Fruit fly (Drosophila melanogaster) Kc167 (cell line): ENCODE results near the gene CG11891.

Experiments used
- h ChIP-seq: fragments of >200 bp; optimal IDR thresholded peaks from 3 replicates; lab custom pipeline; 2018; ENCODE audit warnings: missing external identifiers
- insv ChIP-seq: fragments of >200 bp; optimal IDR thresholded peaks from 3 replicates; lab custom pipeline; 2018; ENCODE audit warnings: missing external identifiers
- psq ChIP-seq: fragments of >200 bp; optimal IDR thresholded peaks from 2 replicates; lab custom pipeline; 2017; ENCODE audit warnings: missing external identifiers
- ttk ChIP-seq: sonication (Bioruptor generic); optimal IDR thresholded peaks from 2 replicates; lab custom pipeline; 2017; ENCODE audit warnings: missing external identifiers

DNA sequence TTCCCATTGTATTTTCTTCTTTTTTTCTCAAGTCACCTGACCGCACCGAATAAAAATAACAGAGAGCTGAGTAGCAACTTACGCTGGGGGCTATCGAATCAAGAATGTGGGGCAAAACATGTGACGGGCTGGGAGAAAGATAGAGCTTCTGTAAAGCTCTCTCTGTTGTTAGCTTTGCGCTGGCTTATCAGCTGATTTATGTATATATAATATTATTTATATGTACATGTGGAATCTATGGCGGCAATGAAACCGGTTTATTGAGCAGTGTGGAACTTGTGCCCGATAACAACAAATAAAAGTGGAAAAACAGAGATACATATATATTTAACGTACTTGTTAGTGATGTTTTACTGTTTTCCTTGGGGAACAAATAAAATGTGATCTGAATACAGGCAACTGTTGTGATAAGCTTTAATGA is 22.9 kb downstream of the CG11891 start, which contains the start of gene CG31098:
- TF ChIP-seq h (lab: Kevin White, UChicago) (no peak), insv (no peak), psq (lab: Kevin White, UChicago) (no peak), ttk (lab: Kevin White, UChicago) (no peak)
